Fruit fly (Drosophila melanogaster) Kc167 (cell line): Measurements from ENCODE around the gene RpL7.

Experiments
- Myc ChIP-seq: fragments of >200 bp; optimal IDR thresholded peaks from 2 replicates; lab custom pipeline; 2017; ENCODE audit warnings: missing external identifiers
- h ChIP-seq: fragments of >200 bp; optimal IDR thresholded peaks from 3 replicates; lab custom pipeline; 2018; ENCODE audit warnings: missing external identifiers
- insv ChIP-seq: fragments of >200 bp; optimal IDR thresholded peaks from 3 replicates; lab custom pipeline; 2018; ENCODE audit warnings: missing external identifiers
- psq ChIP-seq: fragments of >200 bp; optimal IDR thresholded peaks from 2 replicates; lab custom pipeline; 2017; ENCODE audit warnings: missing external identifiers
- ttk ChIP-seq: sonication (Bioruptor generic); optimal IDR thresholded peaks from 2 replicates; lab custom pipeline; 2017; ENCODE audit warnings: missing external identifiers

- TF ChIP-seq insv (lab: Kevin White, UChicago) (no peak), ttk (no peak), psq (lab: Kevin White, UChicago) (no peak), Myc (lab: Kevin White, UChicago) (no peak), h (lab: Kevin White, UChicago) (no peak)
These were observed 20.5 kb downstream of the RpL7 start for dm6 chr2L:10221387-10221705.
